Fruit fly (Drosophila melanogaster): Measurements from ENCODE around the gene frm.

DNA sequence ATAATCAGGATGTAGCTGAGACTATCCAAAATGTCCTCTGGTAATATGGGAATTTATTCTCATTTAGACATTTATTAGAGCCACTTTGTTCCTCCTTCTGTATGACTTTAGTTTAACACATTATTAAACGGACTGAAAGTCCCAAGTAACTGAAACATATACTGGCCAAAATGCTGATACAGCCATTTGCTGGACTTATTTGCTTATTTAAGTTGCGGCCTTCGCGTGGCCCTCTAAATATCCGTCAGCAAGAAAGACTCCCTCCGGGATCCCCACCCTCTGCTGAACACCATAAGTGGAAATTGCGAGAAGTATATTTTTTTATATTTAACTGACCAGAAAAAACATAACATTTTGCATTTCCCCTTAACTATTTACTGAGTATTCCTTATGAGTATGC lies 41.5 kb upstream of the frm start, which contains the start of gene spo:
- TF ChIP-seq CG33017 (tag; optimal IDR thresholded peaks at IDR 0.05) (no peak), CG7045 (GFP tag; optimal IDR thresholded peaks at IDR 0.05) (no peak), CG12768 (GFP tag; optimal IDR thresholded peaks at IDR 0.05) (no peak), cic (GFP tag; optimal IDR thresholded peaks at IDR 0.05) (no peak), ovo (GFP tag; optimal IDR thresholded peaks at IDR 0.05) (no peak), kay (GFP tag; ENCODE audit: borderline replicate concordance) (no peak)
